Worm (Caenorhabditis elegans) whole organism, L4/young adult: Measurements from ENCODE around the gene nlp-27.

Experiments used
- W03F9.2 ChIP-seq: fragments of 150-350 bp; optimal IDR thresholded peaks from 2 replicates; lab custom pipeline; 2014; ENCODE audit warnings: missing biosample characterization, missing genetic modification characterization
- dao-5 ChIP-seq: sonication (generic microtip); optimal IDR thresholded peaks from 2 replicates; lab custom pipeline; 2016; ENCODE audit warnings: missing genotype, missing genetic modification characterization, moderate library complexity, missing compliant biosample characterization
- him-1 ChIP-seq: sonication (generic microtip); optimal IDR thresholded peaks from 2 replicates; lab custom pipeline; 2016; ENCODE audit warnings: missing genotype, missing genetic modification reagents, missing genetic modification characterization, missing compliant biosample characterization

DNA sequence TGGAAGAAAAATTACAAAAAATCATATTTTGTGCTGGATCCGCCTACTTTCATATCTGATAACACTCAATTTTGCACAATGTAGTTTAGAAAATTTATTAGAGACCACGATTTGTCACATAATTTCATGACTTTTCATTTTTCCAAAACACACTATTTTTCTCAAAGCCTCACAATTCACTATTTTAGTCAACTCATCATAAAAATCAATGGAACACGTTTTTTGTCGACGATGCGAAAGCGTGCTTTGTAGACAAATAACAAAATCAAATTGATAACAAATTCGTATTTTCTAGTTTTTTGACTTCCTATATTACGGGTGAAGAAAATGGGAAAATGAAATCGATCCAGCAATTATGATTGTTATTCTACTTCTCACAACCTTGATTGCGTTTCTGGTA, 47.3 kb upstream of the nlp-27 start, which contains the start of gene cyp-35B2:
- TF ChIP-seq dao-5 (tag; lab: Kevin White, UChicago) (no peak), him-1 (tag; lab: Kevin White, UChicago) (no peak), W03F9.2 (tag; lab: Kevin White, UChicago) (no peak)
